Worm (Caenorhabditis elegans): ENCODE measurements around the gene C16C8.7.

The C16C8.7 gene

ce11 chrII:3439842-3440640, 19.9 kb downstream of the C16C8.7 start:
- TF ChIP-seq sma-3 (GFP tag; optimal IDR thresholded peaks at IDR 0.05) (peak; percentile 66), snpc-4 (tag; optimal IDR thresholded peaks at IDR 0.05) (peak; percentile 59), sma-9 (GFP tag; optimal IDR thresholded peaks at IDR 0.05) (peak; percentile 90), sma-9 (tag; optimal IDR thresholded peaks at IDR 0.05) (no peak), lin-11 (tag; optimal IDR thresholded peaks at IDR 0.05) (no peak), ztf-4 (tag; optimal IDR thresholded peaks at IDR 0.05) (no peak), mab-5 (tag; optimal IDR thresholded peaks at IDR 0.05) (no peak), fos-1 (tag; optimal IDR thresholded peaks at IDR 0.05) (peak; percentile 72), blmp-1 (tag; optimal IDR thresholded peaks at IDR 0.05; ENCODE audit: insufficient read depth) (no peak)

ce11 chrII:3439244-3439698, 20.7 kb downstream of the C16C8.7 start:
- TF ChIP-seq mab-5 (tag; optimal IDR thresholded peaks at IDR 0.05) (no peak), gmeb-1 (tag; optimal IDR thresholded peaks at IDR 0.05) (peak; percentile 46), peb-1 (tag; optimal IDR thresholded peaks at IDR 0.05) (no peak), egl-27 (tag; optimal IDR thresholded peaks at IDR 0.05) (peak; percentile 7), nhr-77 (tag; optimal IDR thresholded peaks at IDR 0.05) (no peak), nhr-21 (tag; optimal IDR thresholded peaks at IDR 0.05) (peak; percentile 6), dmd-4 (tag; optimal IDR thresholded peaks at IDR 0.05) (no peak), ztf-1 (GFP tag; conservative IDR thresholded peaks at IDR 0.05) (no peak), mbf-1 (tag; optimal IDR thresholded peaks at IDR 0.05) (no peak), unc-62 (GFP tag; optimal IDR thresholded peaks at IDR 0.05) (no peak), ZK546.5 (tag; optimal IDR thresholded peaks at IDR 0.05) (no peak), nhr-6 (tag; optimal IDR thresholded peaks at IDR 0.05) (no peak), nhr-25 (tag; optimal IDR thresholded peaks at IDR 0.05) (no peak), sma-3 (GFP tag; optimal IDR thresholded peaks at IDR 0.05) (peak; percentile 68), sem-4 (tag; optimal IDR thresholded peaks at IDR 0.05) (no peak), zag-1 (tag; optimal IDR thresholded peaks at IDR 0.05) (no peak), crh-2 (tag; optimal IDR thresholded peaks at IDR 0.05) (peak; percentile 29), snpc-4 (tag; optimal IDR thresholded peaks at IDR 0.05) (no peak), nhr-129 (tag; optimal IDR thresholded peaks at IDR 0.05) (peak; percentile 12), Y55F3AM.14 (GFP tag; optimal IDR thresholded peaks at IDR 0.05) (no peak), ama-1 (optimal IDR thresholded peaks at IDR 0.05) (no peak), fos-1 (tag; optimal IDR thresholded peaks at IDR 0.05) (peak; percentile 64), elt-3 (tag; optimal IDR thresholded peaks at IDR 0.05) (no peak), mdl-1 (tag; optimal IDR thresholded peaks at IDR 0.05) (no peak), ceh-16 (tag; optimal IDR thresholded peaks at IDR 0.05) (no peak), nhr-237 (tag; optimal IDR thresholded peaks at IDR 0.05) (no peak), F13H6.1 (tag; optimal IDR thresholded peaks at IDR 0.05) (no peak), sma-9 (GFP tag; optimal IDR thresholded peaks at IDR 0.05) (peak; percentile 16), sma-9 (tag; optimal IDR thresholded peaks at IDR 0.05) (no peak), unc-55 (GFP tag; optimal IDR thresholded peaks at IDR 0.05) (no peak), lin-13 (GFP tag; optimal IDR thresholded peaks at IDR 0.05) (peak; percentile 27), ztf-11 (tag; optimal IDR thresholded peaks at IDR 0.05) (no peak), R02D3.7 (tag; optimal IDR thresholded peaks at IDR 0.05) (no peak), lsy-2 (tag; optimal IDR thresholded peaks at IDR 0.05) (no peak), ztf-4 (tag; optimal IDR thresholded peaks at IDR 0.05) (no peak), unc-39 (tag; optimal IDR thresholded peaks at IDR 0.05) (no peak), ceh-82 (tag; optimal IDR thresholded peaks at IDR 0.05) (no peak), skn-1 (tag; optimal IDR thresholded peaks at IDR 0.05) (no peak), lin-39 (tag; optimal IDR thresholded peaks at IDR 0.05) (no peak), alr-1 (tag; optimal IDR thresholded peaks at IDR 0.05) (no peak)

Measured in whole organism, L2 larva.